Worm (Caenorhabditis elegans): ENCODE data around the gene let-19.

let-19 gene

DNA sequence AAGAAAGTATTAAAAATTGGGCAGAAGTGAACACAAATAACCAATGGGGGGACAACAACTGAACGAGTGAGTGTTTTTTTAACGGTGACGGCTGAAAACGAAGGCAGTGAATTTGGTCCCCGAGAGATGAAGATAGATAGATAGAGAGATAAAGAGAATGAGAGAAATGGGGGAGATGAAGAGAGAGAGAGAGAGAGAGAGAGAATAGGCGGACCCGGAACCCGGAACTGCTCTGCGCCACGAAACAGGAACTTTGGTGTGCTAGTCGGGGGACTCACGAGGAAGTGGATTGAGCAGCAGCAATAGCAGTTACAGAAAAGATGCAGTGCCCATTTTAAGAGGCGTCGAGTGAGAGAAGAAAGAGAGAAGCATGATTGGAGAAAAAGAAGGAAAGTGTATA lies 25.6 kb downstream of the let-19 start:
- no peak for TF ChIP-seq ceh-24 (tag; optimal IDR thresholded peaks at IDR 0.05)
- TF ChIP-seq sdc-2 (tag; optimal IDR thresholded peaks at IDR 0.05): no peak
- TF ChIP-seq T23F11.4 (GFP tag; optimal IDR thresholded peaks at IDR 0.05): no peak
- no peak for TF ChIP-seq ttx-3 (tag; optimal IDR thresholded peaks at IDR 0.05)
- TF ChIP-seq ceh-19 (GFP tag; optimal IDR thresholded peaks at IDR 0.05): no peak
- TF ChIP-seq pag-3 (tag; optimal IDR thresholded peaks at IDR 0.05; ENCODE audit: borderline replicate concordance): no peak
- TF ChIP-seq ceh-31 (tag; optimal IDR thresholded peaks at IDR 0.05): peak; percentile 23
- TF ChIP-seq eyg-1 (tag; optimal IDR thresholded peaks at IDR 0.05): no peak
- no peak for TF ChIP-seq sox-2 (GFP tag; IDR thresholded peaks at IDR 0.05)
- no peak for TF ChIP-seq dve-1 (tag; optimal IDR thresholded peaks at IDR 0.05)
- no peak for TF ChIP-seq K02D7.2 (tag; optimal IDR thresholded peaks at IDR 0.05)
- TF ChIP-seq nhr-232 (tag; optimal IDR thresholded peaks at IDR 0.05): no peak
- TF ChIP-seq unc-86 (tag; optimal IDR thresholded peaks at IDR 0.05): no peak
- no peak for TF ChIP-seq sox-4 (tag; optimal IDR thresholded peaks at IDR 0.05)
- no peak for TF ChIP-seq rnt-1 (tag; optimal IDR thresholded peaks at IDR 0.05)
- TF ChIP-seq fax-1 (tag; optimal IDR thresholded peaks at IDR 0.05): no peak
- no peak for TF ChIP-seq unc-3 (GFP tag; conservative IDR thresholded peaks at IDR 0.05)
- TF ChIP-seq unc-3 (tag; optimal IDR thresholded peaks at IDR 0.05): no peak
- no peak for TF ChIP-seq ceh-6 (GFP tag; optimal IDR thresholded peaks at IDR 0.05)
- no peak for TF ChIP-seq pat-9 (tag; optimal IDR thresholded peaks at IDR 0.05)
- TF ChIP-seq F13H6.1 (tag; optimal IDR thresholded peaks at IDR 0.05): no peak
- no peak for TF ChIP-seq ceh-2 (tag; optimal IDR thresholded peaks at IDR 0.05)
- no peak for TF ChIP-seq pros-1 (tag; optimal IDR thresholded peaks at IDR 0.05)
- peak; percentile 38 for TF ChIP-seq ceh-34 (tag; optimal IDR thresholded peaks at IDR 0.05)
- peak; percentile 44 for TF ChIP-seq tbx-2 (tag; optimal IDR thresholded peaks at IDR 0.05)
- TF ChIP-seq unc-42 (tag; optimal IDR thresholded peaks at IDR 0.05): peak; percentile 77
- TF ChIP-seq hlh-13 (GFP tag; optimal IDR thresholded peaks at IDR 0.05): no peak
- TF ChIP-seq C38D4.7 (GFP tag; optimal IDR thresholded peaks at IDR 0.05): no peak
- no peak for TF ChIP-seq ceh-9 (tag; optimal IDR thresholded peaks at IDR 0.05)
- TF ChIP-seq nfya-1 (tag; optimal IDR thresholded peaks at IDR 0.05): peak; percentile 8
- TF ChIP-seq hlh-15 (tag; optimal IDR thresholded peaks at IDR 0.05): no peak
- peak; percentile 19 for TF ChIP-seq ceh-14 (tag; optimal IDR thresholded peaks at IDR 0.05)
- no peak for TF ChIP-seq dmd-4 (tag; optimal IDR thresholded peaks at IDR 0.05; ENCODE audit: borderline replicate concordance)
- TF ChIP-seq pqm-1 (tag; optimal IDR thresholded peaks at IDR 0.05): no peak
- peak; percentile 75 for TF ChIP-seq ceh-18 (tag; optimal IDR thresholded peaks at IDR 0.05)
- no peak for TF ChIP-seq ref-2 (tag; optimal IDR thresholded peaks at IDR 0.05)
- TF ChIP-seq fkh-10 (GFP tag; optimal IDR thresholded peaks at IDR 0.05): peak; percentile 9
- no peak for TF ChIP-seq elt-4 (tag; optimal IDR thresholded peaks at IDR 0.05)
- no peak for TF ChIP-seq tbx-7 (tag; optimal IDR thresholded peaks at IDR 0.05)
- no peak for TF ChIP-seq ceh-45 (GFP tag; IDR thresholded peaks at IDR 0.05)

- TF ChIP-seq hlh-6 (tag; optimal IDR thresholded peaks at IDR 0.05) (no peak), ceh-2 (tag; optimal IDR thresholded peaks at IDR 0.05) (no peak), lin-11 (tag; optimal IDR thresholded peaks at IDR 0.05) (no peak), fax-1 (tag; optimal IDR thresholded peaks at IDR 0.05) (no peak), ceh-34 (tag; optimal IDR thresholded peaks at IDR 0.05) (no peak), eyg-1 (tag; optimal IDR thresholded peaks at IDR 0.05) (no peak)
Measured at ce11 chrII:8799725-8800124, 28.9 kb downstream of the let-19 start.

DNA sequence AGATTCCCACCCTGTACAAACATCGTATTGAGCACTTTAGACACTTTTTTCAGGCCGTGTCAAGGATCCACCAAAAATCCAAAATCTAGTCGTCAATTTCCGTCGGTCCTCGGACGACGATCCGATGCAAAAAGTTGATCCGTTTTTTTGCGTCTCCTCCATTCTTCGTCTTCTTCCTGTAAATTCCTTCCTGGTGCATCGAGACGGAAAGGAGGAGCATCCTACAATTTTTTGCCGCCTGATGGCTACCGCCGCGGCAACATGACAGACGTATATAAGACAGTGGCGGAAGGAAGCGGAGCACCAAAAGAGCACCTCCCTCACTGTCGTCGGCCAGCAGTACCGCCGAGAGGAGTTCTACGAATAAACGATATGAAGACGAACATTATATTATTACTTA lies 30.1 kb downstream of the let-19 start, which contains the start of gene appg-2:
Gene appg-2, plus strand, starts transcription at position 301 of the 400 bp plus-strand sequence.
- TF ChIP-seq pha-4 (tag; optimal IDR thresholded peaks at IDR 0.05) (no peak), dmd-4 (tag; optimal IDR thresholded peaks at IDR 0.05; ENCODE audit: borderline replicate concordance) (no peak), fkh-6 (tag; optimal IDR thresholded peaks at IDR 0.05) (no peak), hlh-8 (tag; optimal IDR thresholded peaks at IDR 0.05) (no peak)
